Worm (Caenorhabditis elegans): ENCODE results near the gene str-205.

DNA sequence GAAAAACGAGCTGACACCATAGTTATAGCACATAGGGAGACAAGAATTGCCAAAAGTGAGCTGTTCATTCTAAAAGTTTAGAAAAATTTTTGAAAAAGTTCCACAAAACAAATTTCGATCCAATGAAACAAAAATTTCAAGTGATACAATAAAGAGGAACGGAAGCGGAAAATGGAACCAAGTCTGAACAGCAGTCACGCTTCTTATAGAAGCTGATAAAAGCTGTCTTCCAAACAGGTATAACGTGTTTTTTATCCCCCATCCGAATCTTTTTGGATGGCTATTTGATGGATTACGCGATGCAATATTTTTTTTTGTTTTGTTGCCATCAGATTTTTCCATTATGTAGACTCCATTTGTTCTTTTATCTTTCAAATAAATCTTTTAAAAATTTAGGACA is 17.4 kb downstream of the str-205 start, which contains the start of gene H23N18.5:
- TF ChIP-seq nhr-77 (tag; optimal IDR thresholded peaks at IDR 0.05): no peak
- TF ChIP-seq unc-62 (GFP tag; optimal IDR thresholded peaks at IDR 0.05): no peak
- TF ChIP-seq fkh-10 (GFP tag; optimal IDR thresholded peaks at IDR 0.05): no peak
- TF ChIP-seq nhr-12 (tag; optimal IDR thresholded peaks at IDR 0.05): no peak
- no peak for TF ChIP-seq nhr-11 (tag; optimal IDR thresholded peaks at IDR 0.05)
- no peak for TF ChIP-seq skn-1 (tag; optimal IDR thresholded peaks at IDR 0.05)

All from whole organism, L1 larva.